Worm (Caenorhabditis elegans): ENCODE results near the gene mnp-1.

- TF ChIP-seq sea-1 (GFP tag; conservative IDR thresholded peaks at IDR 0.05) (no peak), ama-1 (optimal IDR thresholded peaks at IDR 0.05) (no peak), ets-7 (tag; optimal IDR thresholded peaks at IDR 0.05) (no peak), ceh-36 (tag; optimal IDR thresholded peaks at IDR 0.05) (no peak), hnd-1 (tag; optimal IDR thresholded peaks at IDR 0.05) (no peak), ceh-13 (GFP tag; optimal IDR thresholded peaks at IDR 0.05) (no peak), aly-1 (tag; optimal IDR thresholded peaks at IDR 0.05) (no peak)
Measured at ce11 chrIII:4380835-4381234, 24.4 kb downstream of the mnp-1 start.
